Worm (Caenorhabditis elegans) whole organism, midembryonic: ENCODE measurements around the gene M01G5.1.

Experiments used
- cog-1 ChIP-seq: sonication (generic microtip); optimal IDR thresholded peaks from 2 replicates; lab custom pipeline; 2016; ENCODE audit warnings: missing genetic modification characterization, missing compliant biosample characterization
- flt-1 ChIP-seq: fragments of 200-800 bp; sonication (Bioruptor generic); IDR thresholded peaks from 2 replicates; pipeline ENCODE4 v1.3.6; 2022; ENCODE audit warnings: missing genetic modification characterization, missing compliant biosample characterization
- med-1 ChIP-seq: sonication (generic microtip); optimal IDR thresholded peaks from 2 replicates; lab custom pipeline; 2017; ENCODE audit warnings: missing genetic modification characterization, mild to moderate bottlenecking, missing compliant biosample characterization, antibody characterized with exemption, missing genetic modification reagents; ENCODE audit not compliant: insufficient read depth
- ref-1 ChIP-seq: fragments of 200-800 bp; sonication (Bioruptor generic); conservative IDR thresholded peaks from 2 replicates; pipeline ENCODE4 v1.3.6; 2022; ENCODE audit warnings: missing genetic modification reagents, missing genetic modification characterization, missing compliant biosample characterization
- ztf-23 ChIP-seq: fragments of 200-800 bp; sonication (Bioruptor generic); IDR thresholded peaks from 2 replicates; pipeline ENCODE4 v1.3.6; 2022; ENCODE audit warnings: missing genetic modification reagents, missing genetic modification characterization, missing compliant biosample characterization

ce11 chrIII:1519906-1520305 is 23.7 kb downstream of the M01G5.1 start:
- TF ChIP-seq ztf-23, result no peak
- no peak for TF ChIP-seq flt-1
- TF ChIP-seq ref-1, result no peak
- TF ChIP-seq med-1, result no peak
- TF ChIP-seq cog-1 (tag; lab: Kevin White, UChicago), result no peak
